Worm (Caenorhabditis elegans) whole organism, L2 larva: ENCODE measurements around the gene sdc-2.
A peak's percentile ranks its signal among the peaks of the same experiment; 100 is the strongest.

Experiments used
- F13H6.1 ChIP-seq: sonication (generic microtip); optimal IDR thresholded peaks from 2 replicates; lab custom pipeline; 2016; ENCODE audit warnings: missing genetic modification characterization, missing compliant biosample characterization
- Y55F3AM.14 ChIP-seq: fragments of 200-800 bp; sonication (Bioruptor generic); optimal IDR thresholded peaks from 2 replicates; lab custom pipeline; 2018; ENCODE audit warnings: mild to moderate bottlenecking, missing genetic modification characterization, missing compliant biosample characterization
- ZK546.5 ChIP-seq: sonication (generic microtip); optimal IDR thresholded peaks from 2 replicates; lab custom pipeline; 2017; ENCODE audit warnings: missing biosample characterization, missing genetic modification characterization
- elt-1 ChIP-seq: fragments of 150-350 bp; optimal IDR thresholded peaks from 2 replicates; lab custom pipeline; 2014; ENCODE audit warnings: missing biosample characterization, missing genetic modification characterization
- elt-3 ChIP-seq: sonication (generic microtip); optimal IDR thresholded peaks from 2 replicates; lab custom pipeline; 2017; ENCODE audit warnings: missing biosample characterization, missing genetic modification characterization
- lin-11 ChIP-seq: fragments of 150-350 bp; sonication (generic microtip); optimal IDR thresholded peaks from 2 replicates; lab custom pipeline; 2014; ENCODE audit warnings: missing biosample characterization, missing genetic modification characterization, inconsistent platforms, mixed read lengths
- lsy-2 ChIP-seq, 2 experiments: fragments of 150-350 bp in 1 of 2; sonication (generic microtip) in 1 of 2; optimal IDR thresholded peaks; 2 replicates each; lab custom pipeline; 2014 to 2017; ENCODE audit warnings: missing biosample characterization in 2 of 2, missing genetic modification characterization in 2 of 2
- mab-5 ChIP-seq: fragments of 150-350 bp; optimal IDR thresholded peaks from 2 replicates; lab custom pipeline; 2014; ENCODE audit warnings: missing biosample characterization, missing genetic modification characterization
- mbf-1 ChIP-seq: sonication (generic microtip); optimal IDR thresholded peaks from 2 replicates; lab custom pipeline; 2017; ENCODE audit warnings: missing biosample characterization, missing genetic modification characterization
- mdl-1 ChIP-seq, 2 experiments: fragments of 150-350 bp in 1 of 2; sonication (generic microtip) in 1 of 2; optimal IDR thresholded peaks; 2 replicates each; lab custom pipeline; 2017; ENCODE audit warnings: missing biosample characterization in 2 of 2, missing genetic modification characterization in 2 of 2
- nhr-10 ChIP-seq: sonication (generic microtip); optimal IDR thresholded peaks from 2 replicates; lab custom pipeline; 2017; ENCODE audit warnings: missing biosample characterization, missing genetic modification characterization
- nhr-11 ChIP-seq: fragments of 150-350 bp; optimal IDR thresholded peaks from 2 replicates; lab custom pipeline; 2014; ENCODE audit warnings: missing biosample characterization, missing genetic modification characterization
- nhr-129 ChIP-seq: fragments of 150-350 bp; optimal IDR thresholded peaks from 2 replicates; lab custom pipeline; 2014; ENCODE audit warnings: missing biosample characterization, missing genetic modification characterization
- nhr-23 ChIP-seq: fragments of 150-350 bp; optimal IDR thresholded peaks from 2 replicates; lab custom pipeline; 2014; ENCODE audit warnings: missing biosample characterization, missing genetic modification reagents, missing genetic modification characterization
- nhr-237 ChIP-seq: fragments of 150-350 bp; optimal IDR thresholded peaks from 2 replicates; lab custom pipeline; 2014; ENCODE audit warnings: missing biosample characterization, missing genetic modification characterization
- sma-3 ChIP-seq: sonication (generic microtip); optimal IDR thresholded peaks from 2 replicates; lab custom pipeline; 2016; ENCODE audit warnings: missing genetic modification reagents, missing genetic modification characterization, missing compliant biosample characterization
- snpc-4 ChIP-seq: fragments of 150-350 bp; optimal IDR thresholded peaks from 2 replicates; lab custom pipeline; 2014; ENCODE audit warnings: missing biosample characterization, missing genetic modification characterization
- unc-39 ChIP-seq: fragments of 150-350 bp; optimal IDR thresholded peaks from 2 replicates; lab custom pipeline; 2014; ENCODE audit warnings: missing biosample characterization, missing genetic modification characterization
- unc-55 ChIP-seq: fragments of 150-350 bp; sonication (generic microtip); optimal IDR thresholded peaks from 3 replicates; lab custom pipeline; 2014; ENCODE audit warnings: missing biosample characterization, missing genetic modification reagents, missing genetic modification characterization
- unc-62 ChIP-seq: fragments of 150-350 bp; optimal IDR thresholded peaks from 2 replicates; lab custom pipeline; 2014; ENCODE audit warnings: missing biosample characterization, missing genetic modification reagents, missing genetic modification characterization
- zag-1 ChIP-seq: fragments of 150-350 bp; optimal IDR thresholded peaks from 2 replicates; lab custom pipeline; 2014; ENCODE audit warnings: missing biosample characterization, missing genetic modification characterization
- ztf-11 ChIP-seq: sonication (generic microtip); optimal IDR thresholded peaks from 2 replicates; lab custom pipeline; 2017; ENCODE audit warnings: missing biosample characterization, missing genetic modification characterization
- ztf-4 ChIP-seq: fragments of 150-350 bp; optimal IDR thresholded peaks from 2 replicates; lab custom pipeline; 2014; ENCODE audit warnings: missing biosample characterization, missing genetic modification characterization

sdc-2 gene

DNA sequence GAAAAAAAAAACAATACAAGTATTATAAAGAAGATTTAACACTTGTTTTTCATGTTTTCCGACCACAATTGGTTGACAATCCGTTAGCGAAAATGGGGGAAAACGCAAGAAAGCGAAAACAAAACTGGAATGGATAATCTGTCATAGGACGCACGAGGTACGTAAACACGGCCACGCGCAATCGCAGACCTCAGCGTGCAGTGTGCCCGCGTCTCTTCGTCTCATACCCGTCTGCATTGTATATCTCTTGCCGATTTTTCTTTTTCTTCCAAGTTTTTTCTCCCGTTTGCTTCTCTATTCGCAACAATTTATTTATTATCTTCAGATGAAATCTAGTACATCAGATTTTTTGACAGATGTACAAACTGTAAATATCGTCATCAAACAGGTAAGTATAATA, 41.2 kb downstream of the sdc-2 start, which contains the start of gene trpp-9 (continued):
- no peak for TF ChIP-seq unc-39 (tag; lab: Kevin White, UChicago)
- peak; percentile 33 for TF ChIP-seq sma-3
- no peak for TF ChIP-seq nhr-23 (tag; lab: Kevin White, UChicago)
- TF ChIP-seq Y55F3AM.14 (GFP tag; lab: Kevin White, UChicago) = no peak
- peak; percentile 47 for TF ChIP-seq F13H6.1 (tag; lab: Kevin White, UChicago)
- TF ChIP-seq nhr-10 (tag; lab: Kevin White, UChicago) = no peak

DNA sequence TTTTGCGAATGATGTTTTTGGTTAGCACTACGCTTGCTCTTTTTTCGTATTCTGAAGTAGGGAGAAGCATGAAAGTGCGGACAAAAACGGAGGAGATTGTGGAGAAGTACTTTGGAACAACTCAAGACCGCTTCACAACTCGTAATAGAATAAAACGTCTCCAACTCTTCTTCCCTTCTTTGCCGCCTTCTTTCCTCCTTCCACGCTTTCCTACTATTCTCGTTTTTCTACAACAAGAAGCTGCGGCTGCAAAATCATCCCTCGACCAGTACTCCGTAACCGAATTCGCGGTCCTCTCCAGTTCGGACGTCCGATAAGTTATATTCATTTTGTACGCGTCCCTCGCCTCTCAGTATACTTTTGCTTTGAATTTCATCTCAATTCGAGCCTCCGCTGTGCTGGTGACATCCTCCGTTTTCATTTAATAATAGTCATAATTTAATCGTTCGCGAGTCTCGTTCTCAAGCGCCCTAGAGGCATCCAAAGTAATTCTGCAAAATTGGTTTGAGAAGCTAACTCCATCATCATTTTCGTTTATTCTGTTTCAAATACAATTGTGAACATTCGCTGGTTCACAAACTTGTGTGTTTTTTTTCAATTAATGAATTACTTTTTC, 47.3 kb downstream of the sdc-2 start:
- TF ChIP-seq unc-39 (tag; lab: Kevin White, UChicago) = no peak
- TF ChIP-seq F13H6.1 (tag; lab: Kevin White, UChicago) = peak; percentile 28

DNA sequence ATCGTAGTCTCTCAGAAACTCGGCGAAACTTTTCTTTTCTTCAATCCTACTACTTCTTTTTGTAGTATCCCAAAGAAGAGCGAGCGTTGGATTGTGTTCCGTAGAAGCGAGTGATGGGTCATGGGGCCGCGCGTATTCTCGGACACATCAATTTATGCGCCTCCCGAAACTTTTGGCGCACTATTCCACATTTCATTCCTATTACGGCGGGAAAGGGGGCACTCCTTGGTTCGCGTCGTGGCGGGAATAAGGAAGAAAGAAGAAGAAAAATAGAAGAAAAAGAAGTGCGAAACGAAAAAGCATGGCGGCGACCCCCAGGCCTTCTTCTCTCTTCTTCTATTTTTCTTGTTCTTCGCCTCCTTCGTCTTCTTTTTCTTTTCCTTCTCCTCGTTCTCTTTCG, 49.2 kb downstream of the sdc-2 start:
- no peak for TF ChIP-seq nhr-11 (tag; lab: Kevin White, UChicago)
- no peak for TF ChIP-seq mbf-1 (tag; lab: Kevin White, UChicago)
- peak in 1 of 2 experiments; percentile 11 for TF ChIP-seq lsy-2 (tag; optimal IDR thresholded peaks at IDR 0.05; lab: Kevin White, UChicago)
- TF ChIP-seq elt-3 (tag; lab: Kevin White, UChicago) = no peak
- TF ChIP-seq mdl-1 (tag; optimal IDR thresholded peaks at IDR 0.05; lab: Kevin White, UChicago) = peak in 1 of 2 experiments; percentile 9
- TF ChIP-seq ztf-4 (tag; lab: Kevin White, UChicago) = no peak
- TF ChIP-seq F13H6.1 (tag; lab: Kevin White, UChicago) = peak; percentile 15
- peak; percentile 28 for TF ChIP-seq unc-55 (GFP tag; lab: Kevin White, UChicago)
- peak; percentile 52 for TF ChIP-seq zag-1
- TF ChIP-seq unc-62 (GFP tag; lab: Kevin White, UChicago) = no peak
- TF ChIP-seq, all 48 proteins: peak for 5

DNA sequence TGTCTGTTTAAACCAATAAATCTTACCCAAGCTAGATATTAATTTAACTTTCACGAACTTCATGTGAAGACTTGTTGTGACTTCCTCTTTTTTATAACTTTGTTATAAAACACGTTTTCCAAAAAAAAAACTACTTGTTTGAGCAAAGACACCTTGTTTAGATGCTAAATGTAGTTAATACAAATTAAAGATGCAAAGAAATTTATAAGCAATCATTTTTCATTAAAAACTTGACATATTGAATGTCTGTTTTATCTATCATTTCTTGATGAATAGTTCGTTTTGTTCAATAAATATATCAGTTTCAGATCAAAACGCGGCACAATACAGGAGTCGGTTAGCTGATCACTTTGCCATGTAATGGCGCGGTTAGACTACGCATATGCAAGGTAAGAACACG, 49.7 kb downstream of the sdc-2 start, which contains the start of gene frm-3:
frm-3 (plus strand) TSS at position 301 of the 400 bp plus-strand sequence.
- TF ChIP-seq lin-11 (tag; lab: Kevin White, UChicago) (no peak), Y55F3AM.14 (GFP tag; lab: Kevin White, UChicago) (no peak), lsy-2 (tag; optimal IDR thresholded peaks at IDR 0.05; lab: Kevin White, UChicago) (no peak), nhr-237 (no peak), ZK546.5 (tag; lab: Kevin White, UChicago) (no peak), ztf-11 (no peak)

DNA sequence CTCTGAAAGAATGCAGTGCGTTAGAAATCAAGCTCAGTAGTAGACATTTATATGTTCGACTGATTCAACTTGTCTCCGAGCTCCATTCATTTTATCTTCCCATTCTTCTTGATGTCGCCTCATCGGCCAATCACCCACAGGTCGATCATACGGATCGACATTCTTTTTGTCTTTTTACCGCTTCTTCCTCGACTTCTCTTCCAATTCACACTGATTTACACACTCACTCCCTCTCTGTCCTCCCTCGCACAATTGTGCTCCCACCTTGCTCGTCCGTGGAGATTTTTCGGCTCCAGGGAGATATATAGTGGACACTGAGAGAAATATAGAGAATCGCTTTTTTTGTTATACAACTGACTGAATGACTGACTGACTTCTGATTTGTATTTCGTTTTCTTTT, 51.7 kb downstream of the sdc-2 start:
- TF ChIP-seq nhr-129 (tag; lab: Kevin White, UChicago) = peak; percentile 36
- TF ChIP-seq elt-1 (tag; lab: Kevin White, UChicago) = no peak
- peak; percentile 2 for TF ChIP-seq F13H6.1 (tag; lab: Kevin White, UChicago)
- TF ChIP-seq, all 48 proteins: peak for 2

DNA sequence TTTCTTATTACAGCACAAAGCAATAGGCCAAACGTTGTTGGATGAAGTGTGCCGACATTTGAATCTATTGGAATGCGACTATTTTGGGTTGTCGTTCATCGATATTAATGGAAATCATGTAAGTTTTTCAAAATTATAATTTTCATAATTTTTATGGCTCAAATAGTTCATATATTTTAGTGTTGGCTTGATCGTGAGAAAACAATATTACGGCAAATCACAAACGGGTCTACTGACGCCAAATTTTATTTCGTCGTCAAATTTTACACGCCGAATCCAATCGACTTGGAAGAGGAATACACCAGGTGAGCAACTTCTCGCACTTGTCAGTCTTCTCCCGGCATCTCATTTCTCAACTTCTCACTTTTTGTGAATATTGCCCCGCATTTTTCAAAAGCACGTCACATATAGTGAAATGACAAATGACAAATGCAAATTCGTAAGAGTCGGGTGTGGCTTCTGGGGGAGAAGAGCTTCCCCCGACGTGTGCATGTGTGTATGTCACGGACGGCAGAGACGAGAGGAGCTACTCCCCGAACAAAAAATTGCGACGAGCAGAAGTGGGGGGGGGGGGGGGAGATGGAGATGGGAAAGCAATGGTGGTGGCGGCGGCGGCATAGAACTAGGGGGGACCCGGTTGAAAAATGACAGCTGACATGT, 54.1 kb downstream of the sdc-2 start:
- TF ChIP-seq nhr-11 (tag; lab: Kevin White, UChicago) (no peak), mdl-1 (tag; optimal IDR thresholded peaks at IDR 0.05; lab: Kevin White, UChicago) (peak in 1 of 2 experiments; percentile 6), snpc-4 (tag; lab: Kevin White, UChicago) (no peak), nhr-10 (tag; lab: Kevin White, UChicago) (no peak), elt-3 (tag; lab: Kevin White, UChicago) (no peak), mab-5 (tag; lab: Kevin White, UChicago) (peak; percentile 82)
